Fruit fly (Drosophila melanogaster): ENCODE results near the gene nAChRbeta1.

Gene nAChRbeta1

dm6 chr3L:4409898-4410629 is 19.1 kb upstream of the nAChRbeta1 start:
- TF ChIP-seq Myc (optimal IDR thresholded peaks at IDR 0.05) (no peak), h (optimal IDR thresholded peaks at IDR 0.05) (no peak), Sin3A (optimal IDR thresholded peaks at IDR 0.05) (no peak), ttk (optimal IDR thresholded peaks at IDR 0.05) (no peak), psq (optimal IDR thresholded peaks at IDR 0.05) (no peak), insv (optimal IDR thresholded peaks at IDR 0.05) (no peak)

DNA sequence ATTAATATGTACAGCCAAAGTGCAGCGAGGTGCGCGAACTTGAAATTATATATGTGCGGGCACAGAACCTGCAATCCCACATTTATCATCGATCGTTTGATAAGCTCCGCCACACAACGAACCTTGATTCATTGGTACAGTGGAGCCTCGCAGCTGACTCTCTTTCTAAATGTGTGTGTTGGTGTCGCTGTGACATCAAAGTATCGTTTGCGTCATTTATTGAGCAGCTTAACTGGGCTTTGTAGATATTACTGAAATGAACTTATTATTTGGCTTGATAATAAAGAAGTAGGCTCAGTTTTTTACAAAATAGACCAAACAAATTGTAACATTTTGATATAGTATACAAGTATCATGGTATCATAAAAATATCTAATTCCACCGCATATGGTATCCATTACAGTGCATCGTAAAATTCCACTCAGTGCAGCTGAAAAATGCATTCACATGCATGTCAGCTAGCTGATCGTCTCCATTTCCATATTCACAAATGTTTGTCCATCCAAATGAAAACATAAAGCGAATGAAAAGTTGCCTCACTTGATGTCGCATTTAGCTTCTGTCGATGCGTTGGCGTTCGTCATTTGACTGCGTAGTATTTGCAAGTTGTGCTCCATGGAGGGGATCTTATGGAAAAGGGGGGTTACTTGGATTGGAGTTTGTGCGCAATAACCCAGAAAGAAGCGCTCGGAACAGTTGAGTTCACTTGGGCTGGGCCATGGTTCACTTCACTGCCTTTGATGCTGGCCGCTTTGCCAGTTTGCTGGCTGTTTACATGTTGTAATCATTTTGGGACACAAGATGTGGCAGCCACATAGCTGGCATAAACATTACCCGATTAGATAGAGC is 17.9 kb upstream of the nAChRbeta1 start:
- no peak for TF ChIP-seq ttk (optimal IDR thresholded peaks at IDR 0.05)
- no peak for TF ChIP-seq psq (optimal IDR thresholded peaks at IDR 0.05)
- no peak for TF ChIP-seq insv (optimal IDR thresholded peaks at IDR 0.05)
- TF ChIP-seq Myc (optimal IDR thresholded peaks at IDR 0.05) = no peak
- no peak for TF ChIP-seq h (optimal IDR thresholded peaks at IDR 0.05)
- TF ChIP-seq Sin3A (optimal IDR thresholded peaks at IDR 0.05) = no peak

DNA sequence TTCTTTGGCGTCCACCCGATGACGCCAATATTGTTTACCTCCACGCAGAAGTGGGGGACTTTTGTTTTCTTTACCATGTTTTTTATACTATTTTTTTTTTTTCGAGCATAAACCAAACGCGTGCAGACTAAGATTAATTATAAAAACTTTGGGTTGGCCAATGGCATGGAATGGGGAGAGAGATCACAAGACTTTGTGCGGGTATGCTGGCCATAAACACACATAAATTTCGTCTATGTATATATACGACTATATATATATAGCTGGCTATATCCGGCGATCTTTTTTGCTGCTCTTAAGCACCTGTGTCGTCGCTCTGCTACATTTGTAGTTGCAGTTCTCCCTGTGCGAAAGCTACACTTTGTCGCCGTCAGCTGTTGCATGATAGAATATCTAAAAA is 17.2 kb upstream of the nAChRbeta1 start:
- TF ChIP-seq psq (optimal IDR thresholded peaks at IDR 0.05) = no peak
- no peak for TF ChIP-seq ttk (optimal IDR thresholded peaks at IDR 0.05)
- no peak for TF ChIP-seq Myc (optimal IDR thresholded peaks at IDR 0.05)
- TF ChIP-seq h (optimal IDR thresholded peaks at IDR 0.05) = no peak
- TF ChIP-seq Sin3A (optimal IDR thresholded peaks at IDR 0.05) = no peak
- TF ChIP-seq insv (optimal IDR thresholded peaks at IDR 0.05) = no peak

DNA sequence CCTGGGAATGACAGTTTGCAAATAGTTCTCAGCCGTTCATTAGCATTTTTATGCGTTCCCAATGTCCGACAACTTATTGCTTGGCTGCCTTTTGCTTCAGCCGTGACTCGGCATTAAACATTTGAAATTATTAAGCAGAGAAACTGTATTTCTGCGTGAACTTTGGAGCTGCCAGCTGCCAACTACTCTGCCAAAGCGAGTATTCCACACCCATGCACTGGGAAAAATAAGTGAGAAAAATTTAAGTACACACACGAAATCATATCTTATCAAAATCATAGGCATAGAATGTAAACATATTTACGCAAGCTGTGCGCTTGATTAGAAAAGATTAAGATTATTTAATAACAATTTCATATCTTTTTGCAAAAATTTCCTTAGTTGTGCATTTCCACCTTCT is 16.2 kb upstream of the nAChRbeta1 start:
- TF ChIP-seq Myc (optimal IDR thresholded peaks at IDR 0.05) (no peak), psq (optimal IDR thresholded peaks at IDR 0.05) (no peak), insv (optimal IDR thresholded peaks at IDR 0.05) (no peak), h (optimal IDR thresholded peaks at IDR 0.05) (no peak), Sin3A (optimal IDR thresholded peaks at IDR 0.05) (no peak), ttk (optimal IDR thresholded peaks at IDR 0.05) (no peak)

DNA sequence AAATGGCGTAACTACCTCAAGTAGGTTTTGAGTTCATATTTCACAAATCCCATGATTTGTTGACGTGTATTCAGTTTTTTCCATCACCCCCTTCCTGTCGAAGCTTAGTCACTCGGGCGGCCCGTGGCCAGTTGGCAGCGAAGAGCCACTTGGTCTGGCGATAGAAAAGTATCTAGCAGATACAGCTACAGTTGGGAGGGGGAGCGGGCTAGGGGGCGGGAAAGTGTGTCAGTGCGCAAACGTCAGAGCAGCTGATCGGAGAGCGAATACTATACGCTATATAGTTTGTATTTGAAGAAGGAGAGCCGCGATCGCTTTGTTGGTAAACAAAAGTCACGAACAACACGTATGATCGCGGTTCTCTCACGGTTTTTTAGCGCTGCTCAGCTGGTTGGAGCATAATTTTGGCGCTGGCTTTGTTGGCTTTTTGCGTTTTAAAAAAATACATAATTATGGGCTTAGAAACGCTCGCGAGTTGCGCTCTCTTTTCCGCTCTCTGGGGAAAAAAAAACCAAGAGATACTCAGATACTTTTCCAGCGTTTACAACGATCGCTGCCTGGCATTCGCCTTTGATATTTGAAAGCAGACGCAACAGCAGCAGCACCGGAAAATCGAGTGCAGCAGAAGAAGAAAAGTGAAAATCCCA is 15.2 kb upstream of the nAChRbeta1 start:
- TF ChIP-seq h (optimal IDR thresholded peaks at IDR 0.05) (no peak), Sin3A (optimal IDR thresholded peaks at IDR 0.05) (no peak), Myc (optimal IDR thresholded peaks at IDR 0.05) (no peak), psq (optimal IDR thresholded peaks at IDR 0.05) (no peak), insv (optimal IDR thresholded peaks at IDR 0.05) (no peak), ttk (optimal IDR thresholded peaks at IDR 0.05) (no peak)

DNA sequence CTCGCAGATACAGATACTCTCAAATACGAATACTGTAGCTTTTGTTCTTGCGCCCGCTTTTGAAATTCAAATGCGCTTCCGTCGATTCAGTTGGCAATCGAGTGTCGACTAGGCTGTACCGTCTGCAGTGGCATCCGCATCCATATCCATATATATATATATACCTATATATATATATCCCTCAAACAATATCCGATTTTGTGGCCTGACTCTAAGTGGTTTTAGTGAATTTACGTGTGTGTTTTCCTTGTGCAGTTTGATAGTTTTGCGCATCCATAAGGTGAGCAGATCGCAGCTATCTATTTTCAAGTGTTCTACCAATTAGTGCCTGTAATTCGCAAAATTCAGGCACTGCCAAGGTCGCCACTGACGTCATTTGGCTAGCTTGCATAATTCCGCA is 14.6 kb upstream of the nAChRbeta1 start:
- TF ChIP-seq Sin3A (optimal IDR thresholded peaks at IDR 0.05) (no peak), Myc (optimal IDR thresholded peaks at IDR 0.05) (no peak), insv (optimal IDR thresholded peaks at IDR 0.05) (no peak), psq (optimal IDR thresholded peaks at IDR 0.05) (no peak), ttk (optimal IDR thresholded peaks at IDR 0.05) (no peak), h (optimal IDR thresholded peaks at IDR 0.05) (no peak)

- TF ChIP-seq h (optimal IDR thresholded peaks at IDR 0.05) (no peak), Myc (optimal IDR thresholded peaks at IDR 0.05) (no peak), psq (optimal IDR thresholded peaks at IDR 0.05) (no peak), Sin3A (optimal IDR thresholded peaks at IDR 0.05) (no peak), insv (optimal IDR thresholded peaks at IDR 0.05) (no peak), ttk (optimal IDR thresholded peaks at IDR 0.05) (no peak)
Measured at dm6 chr3L:4415326-4416274, 13.5 kb upstream of the nAChRbeta1 start.

DNA sequence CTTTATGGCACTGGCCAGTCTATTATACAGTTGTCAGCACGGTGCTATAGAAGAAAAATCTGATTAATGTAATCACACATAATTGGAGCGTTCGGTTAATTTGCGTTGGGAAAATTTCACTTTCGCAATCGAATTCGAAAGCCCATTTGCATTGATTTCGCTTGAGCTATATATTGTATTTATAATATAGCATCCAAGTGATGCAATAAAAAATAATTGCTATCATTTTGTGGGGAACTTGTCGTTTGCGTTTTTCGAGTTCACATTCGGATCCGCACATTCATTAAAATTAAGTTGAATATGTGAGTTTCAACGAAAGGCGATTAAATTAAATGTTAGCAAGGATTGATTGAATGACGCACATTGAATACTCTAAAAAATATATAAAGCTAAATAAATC is 12.1 kb upstream of the nAChRbeta1 start:
- TF ChIP-seq Sin3A (optimal IDR thresholded peaks at IDR 0.05) (no peak), Myc (optimal IDR thresholded peaks at IDR 0.05) (no peak), ttk (optimal IDR thresholded peaks at IDR 0.05) (no peak), h (optimal IDR thresholded peaks at IDR 0.05) (no peak), psq (optimal IDR thresholded peaks at IDR 0.05) (no peak), insv (optimal IDR thresholded peaks at IDR 0.05) (no peak)

- no peak for TF ChIP-seq h (optimal IDR thresholded peaks at IDR 0.05)
- TF ChIP-seq ttk (optimal IDR thresholded peaks at IDR 0.05) = no peak
- no peak for TF ChIP-seq insv (optimal IDR thresholded peaks at IDR 0.05)
- TF ChIP-seq Sin3A (optimal IDR thresholded peaks at IDR 0.05) = no peak
- no peak for TF ChIP-seq psq (optimal IDR thresholded peaks at IDR 0.05)
- TF ChIP-seq Myc (optimal IDR thresholded peaks at IDR 0.05) = no peak
Measured at dm6 chr3L:4417543-4417942, 11.6 kb upstream of the nAChRbeta1 start.

DNA sequence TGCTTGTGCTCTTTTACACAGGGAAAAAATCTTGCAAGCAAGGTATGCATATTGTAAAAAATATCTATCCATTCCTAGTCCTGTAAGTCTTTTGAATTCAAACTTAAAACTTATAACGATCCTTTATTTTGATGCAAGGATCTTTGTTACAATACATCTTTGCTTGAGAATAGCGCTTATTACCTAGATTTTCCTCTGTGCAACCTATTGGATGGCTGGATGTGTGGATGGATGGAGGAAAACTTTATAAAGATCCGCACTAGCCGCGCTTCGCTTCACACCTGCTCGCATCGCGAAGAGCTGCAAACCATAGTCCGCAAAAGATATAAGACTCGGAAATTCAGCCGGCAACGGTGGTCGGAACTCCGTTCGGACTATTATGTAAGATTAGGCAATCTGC is 7.8 kb upstream of the nAChRbeta1 start, which contains the start of gene CG15020:
CG15020 (plus strand) TSS at position 301 of the 400 bp plus-strand sequence.
- TF ChIP-seq Myc (optimal IDR thresholded peaks at IDR 0.05) (no peak), psq (optimal IDR thresholded peaks at IDR 0.05) (no peak), Sin3A (optimal IDR thresholded peaks at IDR 0.05) (no peak), h (optimal IDR thresholded peaks at IDR 0.05) (no peak), insv (optimal IDR thresholded peaks at IDR 0.05) (no peak), ttk (optimal IDR thresholded peaks at IDR 0.05) (no peak)

dm6 chr3L:4426581-4426980 is 2.6 kb upstream of the nAChRbeta1 start:
- TF ChIP-seq h (optimal IDR thresholded peaks at IDR 0.05) (no peak), ttk (optimal IDR thresholded peaks at IDR 0.05) (no peak), insv (optimal IDR thresholded peaks at IDR 0.05) (no peak), Myc (optimal IDR thresholded peaks at IDR 0.05) (no peak), Sin3A (optimal IDR thresholded peaks at IDR 0.05) (no peak), psq (optimal IDR thresholded peaks at IDR 0.05) (no peak)

All from Kc167 (cell line).